Fruit fly (Drosophila melanogaster) whole organism: ENCODE measurements around the gene CG7810.

Experiments used
- CG8478 ChIP-seq: fragments of >200 bp; optimal IDR thresholded peaks from 2 replicates; lab custom pipeline; 2018; ENCODE audit warnings: inconsistent platforms
- Dll ChIP-seq: fragments of >200 bp; optimal IDR thresholded peaks from 2 replicates; lab custom pipeline; 2017
- EcR ChIP-seq, 2 experiments: fragments of >200 bp; optimal IDR thresholded peaks; 2 replicates each; lab custom pipeline; 2017; ENCODE audit warnings: missing biosample characterization in 2 of 2, missing genetic modification characterization in 2 of 2, missing genetic modification reagents in 2 of 2
- pan ChIP-seq: fragments of >200 bp; optimal IDR thresholded peaks from 2 replicates; lab custom pipeline; 2017
- psq ChIP-seq: fragments of >200 bp; optimal IDR thresholded peaks from 2 replicates; lab custom pipeline; 2017
- usp ChIP-seq: fragments of >200 bp; optimal IDR thresholded peaks from 2 replicates; lab custom pipeline; 2017; ENCODE audit warnings: missing biosample characterization, missing genetic modification characterization, mixed read lengths

Gene CG7810

dm6 chr2L:8304635-8305034 lies 6.4 kb downstream of the CG7810 start:
- TF ChIP-seq EcR (GFP tag; optimal IDR thresholded peaks at IDR 0.05; lab: Kevin White, UChicago) (no peak), pan (no peak), Dll (lab: Kevin White, UChicago) (no peak), CG8478 (lab: Kevin White, UChicago) (no peak), usp (GFP tag; lab: Kevin White, UChicago) (no peak), psq (lab: Kevin White, UChicago) (no peak)

dm6 chr2L:8302766-8303479 lies 8.1 kb downstream of the CG7810 start, which contains the start of the genes wol and Scgalpha:
wol (minus strand) TSS chr2L:8302985.
Scgalpha (plus strand) TSS chr2L:8303429.
- TF ChIP-seq pan, result no peak
- TF ChIP-seq usp (GFP tag; lab: Kevin White, UChicago), result no peak

- TF ChIP-seq EcR (GFP tag; optimal IDR thresholded peaks at IDR 0.05; lab: Kevin White, UChicago) (peak in 1 of 2 experiments; percentile 25), CG8478 (lab: Kevin White, UChicago) (no peak)
Measured at dm6 chr2L:8300220-8301167, 10.5 kb downstream of the CG7810 start, which contains the start of gene Btk. Btk (minus strand) TSS chr2L:8301079.

dm6 chr2L:8299194-8299811 lies 11.7 kb downstream of the CG7810 start:
- TF ChIP-seq psq (lab: Kevin White, UChicago) (no peak), usp (GFP tag; lab: Kevin White, UChicago) (no peak), EcR (GFP tag; optimal IDR thresholded peaks at IDR 0.05; lab: Kevin White, UChicago) (no peak), CG8478 (lab: Kevin White, UChicago) (no peak), Dll (lab: Kevin White, UChicago) (no peak)

dm6 chr2L:8297070-8297469 lies 13.9 kb downstream of the CG7810 start:
- TF ChIP-seq pan (no peak), EcR (GFP tag; optimal IDR thresholded peaks at IDR 0.05; lab: Kevin White, UChicago) (no peak), usp (GFP tag; lab: Kevin White, UChicago) (no peak), psq (lab: Kevin White, UChicago) (no peak), Dll (lab: Kevin White, UChicago) (no peak), CG8478 (lab: Kevin White, UChicago) (no peak)

- TF ChIP-seq Dll (lab: Kevin White, UChicago), result no peak
- no peak for TF ChIP-seq CG8478 (lab: Kevin White, UChicago)
- TF ChIP-seq psq (lab: Kevin White, UChicago), result no peak
- no peak for TF ChIP-seq EcR (GFP tag; optimal IDR thresholded peaks at IDR 0.05; lab: Kevin White, UChicago)
- no peak for TF ChIP-seq usp (GFP tag; lab: Kevin White, UChicago)
- no peak for TF ChIP-seq pan
Measured at dm6 chr2L:8296395-8296794, 14.6 kb downstream of the CG7810 start.

dm6 chr2L:8294043-8294442 lies 17.0 kb downstream of the CG7810 start:
- TF ChIP-seq psq (lab: Kevin White, UChicago), result no peak
- no peak for TF ChIP-seq CG8478 (lab: Kevin White, UChicago)
- TF ChIP-seq pan, result no peak
- TF ChIP-seq Dll (lab: Kevin White, UChicago), result no peak
- TF ChIP-seq usp (GFP tag; lab: Kevin White, UChicago), result no peak
- no peak for TF ChIP-seq EcR (GFP tag; optimal IDR thresholded peaks at IDR 0.05; lab: Kevin White, UChicago)

dm6 chr2L:8293449-8293848 lies 17.5 kb downstream of the CG7810 start:
- TF ChIP-seq Dll (lab: Kevin White, UChicago) (no peak), EcR (GFP tag; optimal IDR thresholded peaks at IDR 0.05; lab: Kevin White, UChicago) (no peak), CG8478 (lab: Kevin White, UChicago) (no peak), psq (lab: Kevin White, UChicago) (no peak), pan (no peak)

- TF ChIP-seq CG8478 (lab: Kevin White, UChicago) (no peak), Dll (lab: Kevin White, UChicago) (no peak), psq (lab: Kevin White, UChicago) (no peak), usp (GFP tag; lab: Kevin White, UChicago) (no peak), pan (no peak), EcR (GFP tag; optimal IDR thresholded peaks at IDR 0.05; lab: Kevin White, UChicago) (no peak)
Measured at dm6 chr2L:8292159-8292887, 18.7 kb downstream of the CG7810 start.

dm6 chr2L:8290653-8291233 lies 20.3 kb downstream of the CG7810 start:
- no peak for TF ChIP-seq CG8478 (lab: Kevin White, UChicago)
- no peak for TF ChIP-seq Dll (lab: Kevin White, UChicago)
- no peak for TF ChIP-seq EcR (GFP tag; optimal IDR thresholded peaks at IDR 0.05; lab: Kevin White, UChicago)
- no peak for TF ChIP-seq usp (GFP tag; lab: Kevin White, UChicago)
- TF ChIP-seq psq (lab: Kevin White, UChicago), result no peak
- no peak for TF ChIP-seq pan
